Worm (Caenorhabditis elegans) whole organism, young adult: Measurements from ENCODE around the gene F32E10.8.

Experiments used
- C06A6.2 ChIP-seq: fragments of 200-800 bp; sonication (Bioruptor generic); conservative IDR thresholded peaks from 2 replicates; pipeline ENCODE4 v1.3.6; 2022; ENCODE audit warnings: missing genetic modification characterization, missing compliant biosample characterization
- F37B4.10 ChIP-seq: fragments of 200-800 bp; sonication (Bioruptor generic); IDR thresholded peaks from 2 replicates; pipeline ENCODE4 v1.3.6; 2022; ENCODE audit warnings: missing genetic modification characterization, missing compliant biosample characterization
- ceh-91 ChIP-seq: fragments of 200-800 bp; sonication (Bioruptor generic); IDR thresholded peaks from 2 replicates; pipeline ENCODE4 v1.3.6; 2022; ENCODE audit warnings: missing genetic modification reagents, missing genetic modification characterization, missing compliant biosample characterization
- dpl-1 ChIP-seq: fragments of 150-350 bp; optimal IDR thresholded peaks from 2 replicates; lab custom pipeline; 2014; ENCODE audit warnings: missing biosample characterization, missing genetic modification reagents, missing genetic modification characterization
- efl-1 ChIP-seq: fragments of 150-350 bp; optimal IDR thresholded peaks from 2 replicates; lab custom pipeline; 2014; ENCODE audit warnings: missing biosample characterization, missing genetic modification reagents, missing genetic modification characterization
- let-526 ChIP-seq: fragments of 200-800 bp; sonication (Bioruptor generic); IDR thresholded peaks from 2 replicates; pipeline ENCODE4 v1.3.6; 2022; ENCODE audit warnings: missing genetic modification reagents, missing genetic modification characterization, missing compliant biosample characterization
- lin-35 ChIP-seq, 3 experiments: fragments of 150-350 bp in 2 of 3; sonication (generic microtip) in 1 of 3; optimal IDR thresholded peaks; 2 replicates each; lab custom pipeline; 2014 to 2018; ENCODE audit warnings: missing biosample characterization in 3 of 3, missing genetic modification characterization in 3 of 3, missing genetic modification reagents in 3 of 3
- nfya-1 ChIP-seq: sonication (generic microtip); optimal IDR thresholded peaks from 2 replicates; lab custom pipeline; 2017; ENCODE audit warnings: antibody characterized with exemption, missing compliant biosample characterization, missing genetic modification characterization, borderline replicate concordance; ENCODE audit not compliant: insufficient read depth
- nfyb-1 ChIP-seq: fragments of 200-800 bp; sonication (Bioruptor generic); IDR thresholded peaks from 2 replicates; pipeline ENCODE4 v1.3.6; 2022; ENCODE audit warnings: missing genetic modification reagents, missing genetic modification characterization, missing compliant biosample characterization
- nhr-90 ChIP-seq: sonication (generic microtip); optimal IDR thresholded peaks from 2 replicates; lab custom pipeline; 2016; ENCODE audit warnings: missing genotype, mild to moderate bottlenecking, missing genetic modification characterization, missing compliant biosample characterization
- snpc-4 ChIP-seq, 5 experiments: fragments of 150-350 bp in 1 of 5; sonication (generic microtip) in 4 of 5; optimal IDR thresholded peaks; 2 replicates each; lab custom pipeline; 2014 to 2018; ENCODE audit warnings: missing genetic modification characterization in 5 of 5, missing biosample characterization in 3 of 5, antibody characterized with exemption in 2 of 5, mild to moderate bottlenecking in 2 of 5, missing compliant biosample characterization in 2 of 5, missing genotype in 2 of 5, moderate library complexity in 2 of 5, missing genetic modification reagents in 1 of 5
- unc-62 ChIP-seq: fragments of 150-350 bp; optimal IDR thresholded peaks from 2 replicates; lab custom pipeline; 2014; ENCODE audit warnings: missing biosample characterization, missing genetic modification reagents, missing genetic modification characterization

DNA sequence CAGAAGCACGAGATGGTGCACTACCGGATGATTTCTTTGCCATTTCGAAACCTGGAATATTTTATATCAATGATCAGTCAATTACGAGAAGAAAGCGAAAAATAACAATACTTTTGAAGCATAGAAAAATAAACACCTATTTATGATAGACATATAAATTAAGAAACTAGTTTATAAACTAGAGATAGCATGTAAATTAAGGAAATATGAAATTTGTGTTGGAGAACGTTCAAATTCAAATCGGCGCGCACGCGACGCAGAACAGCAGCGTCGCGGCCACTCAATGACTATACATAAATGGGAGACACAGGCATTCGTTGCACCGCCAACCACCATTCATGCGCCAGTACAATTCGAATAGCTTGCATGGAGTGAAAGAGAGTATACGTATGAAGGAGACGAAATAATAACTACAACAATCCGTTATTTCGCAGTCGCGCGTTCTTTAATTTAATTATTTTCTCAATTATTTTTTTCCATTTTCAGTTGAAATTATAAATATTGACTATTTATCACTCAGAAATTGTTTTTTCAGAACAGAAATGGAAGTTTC lies 12.7 kb downstream of the F32E10.8 start, which contains the start of the genes cec-5 and nol-10:
- TF ChIP-seq nhr-90 (tag; lab: Kevin White, UChicago) (no peak), nfya-1 (tag; lab: Kevin White, UChicago) (no peak), snpc-4 (GFP tag; optimal IDR thresholded peaks at IDR 0.05; lab: Kevin White, UChicago) (peak; percentile 77), snpc-4 (tag; optimal IDR thresholded peaks at IDR 0.05; lab: Kevin White, UChicago) (peak; percentile 76 to 89 (median 79)), efl-1 (GFP tag; lab: Kevin White, UChicago) (peak; percentile 81), dpl-1 (peak; percentile 77), C06A6.2 (GFP tag; lab: Robert Waterston, UW) (no peak), F37B4.10 (GFP tag; lab: Robert Waterston, UW) (no peak), nfyb-1 (GFP tag; lab: Robert Waterston, UW) (peak; percentile 83), unc-62 (GFP tag; lab: Kevin White, UChicago) (no peak), lin-35 (GFP tag; optimal IDR thresholded peaks at IDR 0.05; lab: Kevin White, UChicago) (peak; percentile 31 to 77 (median 46)), ceh-91 (GFP tag; lab: Robert Waterston, UW) (peak; percentile 74), let-526 (GFP tag; lab: Robert Waterston, UW) (no peak)
